Fruit fly (Drosophila melanogaster) S2 (cell line): ENCODE measurements around the gene hoe1.

Experiments used
- CG8478 ChIP-seq: fragments of >200 bp; optimal IDR thresholded peaks from 2 replicates; lab custom pipeline; 2018
- CTCF ChIP-seq, 2 experiments: fragments of >200 bp; optimal IDR thresholded peaks; 2 replicates each; lab custom pipeline; 2018

- TF ChIP-seq CTCF (optimal IDR thresholded peaks at IDR 0.05; lab: Kevin White, UChicago) (no peak), CG8478 (lab: Kevin White, UChicago) (no peak)
Measured at dm6 chr2L:4967511-4967910, 35.3 kb upstream of the hoe1 start, which contains the start of gene eIF3i.
